Worm (Caenorhabditis elegans): ENCODE results near the gene W10G6.1.
"Not testable (repeated sequence)": the region's sequence is repeated elsewhere in the genome, so short reads cannot be mapped to it uniquely, and the experiment has no call there.

W10G6.1 gene

DNA sequence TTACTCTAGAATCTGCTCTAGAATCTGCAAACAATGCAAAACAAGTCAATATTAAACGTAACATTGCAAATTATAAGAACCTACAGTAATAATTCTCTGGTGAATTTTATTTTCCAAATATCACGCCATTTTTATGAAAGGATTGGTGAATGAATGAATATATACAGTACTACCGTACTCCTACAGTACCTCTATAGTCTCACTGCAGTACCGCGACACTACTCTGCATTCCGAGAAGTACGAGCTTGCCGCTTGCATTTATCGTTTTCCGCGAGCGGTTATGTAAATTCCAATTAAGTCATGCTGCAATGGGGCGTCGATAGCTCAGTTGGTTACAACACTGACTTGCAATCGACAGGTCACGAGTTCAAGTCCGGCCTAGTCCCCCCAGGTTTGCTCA, 32.7 kb upstream of the W10G6.1 start, which contains the start of gene F23A7.4:
F23A7.4 (plus strand) TSS at position 301 of the 400 bp plus-strand sequence.
- TF ChIP-seq ztf-29 (GFP tag; IDR thresholded peaks at IDR 0.05); klf-2 (GFP tag; conservative IDR thresholded peaks at IDR 0.05); med-1 (GFP tag; optimal IDR thresholded peaks at IDR 0.05; ENCODE audit: insufficient read depth): not testable (repeated sequence)

DNA sequence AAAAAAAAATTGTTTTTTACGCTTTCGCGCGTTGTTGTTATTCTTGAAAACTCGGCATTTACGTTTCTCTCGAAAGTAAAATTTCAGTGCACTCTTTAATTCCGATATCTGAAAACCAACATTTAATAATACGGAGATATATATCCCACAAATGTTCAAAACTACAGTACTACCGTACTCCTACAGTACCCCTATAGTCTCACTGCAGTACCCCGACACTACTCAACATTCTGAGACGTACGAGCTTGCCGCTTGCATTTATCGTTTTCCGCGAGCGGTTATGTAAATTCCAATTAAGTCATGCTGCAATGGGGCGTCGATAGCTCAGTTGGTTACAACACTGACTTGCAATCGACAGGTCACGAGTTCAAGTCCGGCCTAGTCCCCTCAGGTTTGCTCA, 31.9 kb upstream of the W10G6.1 start, which contains the start of gene F23A7.8:
F23A7.8 (plus strand) TSS at position 301 of the 400 bp plus-strand sequence.
- not testable (repeated sequence) for TF ChIP-seq ref-1 (GFP tag; conservative IDR thresholded peaks at IDR 0.05); tab-1 (GFP tag; IDR thresholded peaks at IDR 0.05); med-1 (GFP tag; optimal IDR thresholded peaks at IDR 0.05; ENCODE audit: insufficient read depth)

- no peak for TF ChIP-seq med-1 (GFP tag; optimal IDR thresholded peaks at IDR 0.05; ENCODE audit: insufficient read depth)
- no peak for TF ChIP-seq flt-1 (GFP tag; IDR thresholded peaks at IDR 0.05)
- no peak for TF ChIP-seq tab-1 (GFP tag; IDR thresholded peaks at IDR 0.05)
- TF ChIP-seq cog-1 (tag; optimal IDR thresholded peaks at IDR 0.05): no peak
- no peak for TF ChIP-seq klf-2 (GFP tag; conservative IDR thresholded peaks at IDR 0.05)
- no peak for TF ChIP-seq ztf-23 (GFP tag; IDR thresholded peaks at IDR 0.05)
- no peak for TF ChIP-seq ztf-29 (GFP tag; IDR thresholded peaks at IDR 0.05)
- no peak for TF ChIP-seq ref-1 (GFP tag; conservative IDR thresholded peaks at IDR 0.05)
- no peak for TF ChIP-seq T22C8.4 (GFP tag; IDR thresholded peaks at IDR 0.05)
Measured at ce11 chrX:16217108-16217507, 27.9 kb upstream of the W10G6.1 start, which contains the start of gene F23A7.1. F23A7.1 (plus strand) TSS chrX:16217408.

ce11 chrX:16217749-16218148, 27.2 kb upstream of the W10G6.1 start:
- peak; percentile 64; the same call in 1 of the 2 replicates for TF ChIP-seq flt-1 (GFP tag; IDR thresholded peaks at IDR 0.05)
- no peak for TF ChIP-seq ztf-29 (GFP tag; IDR thresholded peaks at IDR 0.05)

DNA sequence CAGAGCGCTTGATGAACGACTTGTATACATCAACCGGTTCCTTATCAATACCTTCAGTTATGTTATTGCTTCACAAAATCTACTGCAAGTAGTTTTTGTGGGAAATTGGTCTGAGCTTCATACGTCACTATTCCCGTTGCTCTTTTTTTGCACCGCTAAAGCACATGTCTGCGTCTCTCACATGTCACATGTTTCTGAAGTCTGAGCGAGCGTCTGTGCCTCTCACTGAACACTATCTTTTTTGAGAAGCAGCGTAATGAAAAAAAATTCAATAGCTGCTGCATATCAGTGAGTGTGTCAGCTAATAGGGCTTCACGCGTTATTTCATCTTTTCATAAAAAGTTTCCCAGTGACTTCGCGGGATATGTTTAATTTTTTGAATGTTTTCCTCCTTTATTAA, 26.7 kb upstream of the W10G6.1 start:
- TF ChIP-seq flt-1 (GFP tag; IDR thresholded peaks at IDR 0.05) (no peak), tab-1 (GFP tag; IDR thresholded peaks at IDR 0.05) (no peak), ztf-29 (GFP tag; IDR thresholded peaks at IDR 0.05) (no peak), T22C8.4 (GFP tag; IDR thresholded peaks at IDR 0.05) (no peak), klf-2 (GFP tag; conservative IDR thresholded peaks at IDR 0.05) (no peak), ref-1 (GFP tag; conservative IDR thresholded peaks at IDR 0.05) (no peak), med-1 (GFP tag; optimal IDR thresholded peaks at IDR 0.05; ENCODE audit: insufficient read depth) (no peak)

DNA sequence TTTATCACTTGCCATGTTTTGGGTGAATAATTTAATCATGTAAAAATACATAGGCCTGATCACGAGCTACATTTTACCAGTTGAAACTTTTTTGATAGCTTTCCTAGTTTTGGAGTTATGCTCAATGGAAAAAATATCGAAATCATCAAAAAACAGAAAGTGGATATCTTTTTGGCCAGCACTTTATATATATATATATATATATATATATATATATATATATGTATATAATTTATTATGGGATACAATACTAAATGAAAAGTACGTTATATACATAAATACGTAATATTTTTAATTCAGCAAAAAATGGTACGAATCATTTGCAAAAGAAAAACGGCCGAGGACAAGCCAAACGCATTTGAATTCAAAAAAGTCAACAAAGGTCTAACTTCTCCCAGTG, 25.3 kb upstream of the W10G6.1 start, which contains the start of gene F23A7.3:
F23A7.3 (plus strand) TSS at position 301 of the 400 bp plus-strand sequence.
- not testable (repeated sequence) for TF ChIP-seq med-1 (GFP tag; optimal IDR thresholded peaks at IDR 0.05; ENCODE audit: insufficient read depth); cog-1 (tag; optimal IDR thresholded peaks at IDR 0.05); ztf-29 (GFP tag; IDR thresholded peaks at IDR 0.05)

DNA sequence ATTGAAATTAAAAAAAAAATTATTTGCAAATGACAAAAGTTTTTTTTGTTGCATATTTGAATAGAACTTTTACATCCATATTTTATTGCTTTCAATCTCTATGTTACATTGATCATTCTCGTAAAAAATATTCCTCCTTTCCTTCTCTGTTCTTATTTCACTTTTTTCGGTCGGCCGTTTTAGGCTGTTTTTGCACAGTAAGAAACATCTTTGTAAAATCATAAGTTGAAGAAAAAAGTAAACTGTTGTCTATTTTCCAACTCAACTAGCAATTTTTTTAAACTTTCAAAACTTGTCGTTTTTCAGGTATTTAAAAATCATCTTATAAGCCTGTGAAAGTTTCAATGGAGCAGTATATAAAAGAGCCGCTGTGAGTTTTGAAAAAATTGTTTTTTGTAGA, 16.4 kb upstream of the W10G6.1 start, which contains the start of gene F23A7.5:
F23A7.5 (plus strand) TSS at position 301 of the 400 bp plus-strand sequence.
- TF ChIP-seq ztf-29 (GFP tag; IDR thresholded peaks at IDR 0.05) (no peak), flt-1 (GFP tag; IDR thresholded peaks at IDR 0.05) (no peak), tab-1 (GFP tag; IDR thresholded peaks at IDR 0.05) (no peak), med-1 (GFP tag; optimal IDR thresholded peaks at IDR 0.05; ENCODE audit: insufficient read depth) (no peak), klf-2 (GFP tag; conservative IDR thresholded peaks at IDR 0.05) (no peak), ref-1 (GFP tag; conservative IDR thresholded peaks at IDR 0.05) (no peak), ztf-23 (GFP tag; IDR thresholded peaks at IDR 0.05) (no peak), T22C8.4 (GFP tag; IDR thresholded peaks at IDR 0.05) (no peak), cog-1 (tag; optimal IDR thresholded peaks at IDR 0.05) (no peak)

DNA sequence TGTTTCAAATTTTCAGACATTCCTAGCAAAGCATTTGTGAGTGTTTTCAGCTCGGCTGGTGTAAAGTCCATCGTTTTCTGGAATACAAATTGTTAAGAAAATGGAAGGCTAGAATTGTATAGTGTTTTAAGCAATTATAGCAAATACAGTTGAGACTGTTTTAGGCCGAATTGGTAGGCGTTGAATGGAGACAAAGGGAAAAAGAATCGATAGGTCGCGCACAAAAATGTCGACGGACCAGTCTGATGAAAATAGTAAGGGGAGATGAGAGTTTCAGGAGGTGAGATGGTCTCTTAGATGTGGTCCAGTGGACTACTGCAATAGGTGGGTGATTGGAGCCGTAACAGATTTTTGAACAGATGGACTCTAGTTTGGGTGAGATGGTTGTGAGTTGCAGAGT, 4.4 kb upstream of the W10G6.1 start:
- TF ChIP-seq tab-1 (GFP tag; IDR thresholded peaks at IDR 0.05) (no peak), klf-2 (GFP tag; conservative IDR thresholded peaks at IDR 0.05) (no peak), flt-1 (GFP tag; IDR thresholded peaks at IDR 0.05) (no peak), ztf-29 (GFP tag; IDR thresholded peaks at IDR 0.05) (no peak), ref-1 (GFP tag; conservative IDR thresholded peaks at IDR 0.05) (no peak), ztf-23 (GFP tag; IDR thresholded peaks at IDR 0.05) (no peak), T22C8.4 (GFP tag; IDR thresholded peaks at IDR 0.05) (no peak), cog-1 (tag; optimal IDR thresholded peaks at IDR 0.05) (no peak), med-1 (GFP tag; optimal IDR thresholded peaks at IDR 0.05; ENCODE audit: insufficient read depth) (no peak)

DNA sequence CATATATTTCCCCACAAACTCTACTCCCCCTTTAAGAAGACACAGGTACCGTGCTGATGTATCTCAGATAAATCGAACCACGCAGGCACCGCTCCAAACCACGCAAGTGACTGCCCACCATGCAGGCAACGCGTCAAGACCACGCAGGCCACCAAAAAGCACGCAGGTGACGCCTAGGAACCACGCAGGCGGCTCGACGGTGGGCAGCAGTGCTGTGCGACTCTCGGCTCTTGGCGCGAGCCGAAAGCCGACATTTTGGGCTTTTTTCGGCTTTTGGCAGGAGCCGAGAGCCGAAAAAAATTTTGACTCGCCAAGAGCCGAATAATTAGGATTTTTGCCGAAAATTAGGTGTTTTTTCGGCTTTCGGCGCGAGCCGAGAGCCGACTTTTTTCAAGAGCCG, 1.9 kb upstream of the W10G6.1 start:
- TF ChIP-seq tab-1 (GFP tag; IDR thresholded peaks at IDR 0.05) (0 out of 2 replicates have a peak, but pooled peaks have one; percentile 25), med-1 (GFP tag; optimal IDR thresholded peaks at IDR 0.05; ENCODE audit: insufficient read depth) (no peak), ztf-23 (GFP tag; IDR thresholded peaks at IDR 0.05) (no peak), flt-1 (GFP tag; IDR thresholded peaks at IDR 0.05) (no peak)

DNA sequence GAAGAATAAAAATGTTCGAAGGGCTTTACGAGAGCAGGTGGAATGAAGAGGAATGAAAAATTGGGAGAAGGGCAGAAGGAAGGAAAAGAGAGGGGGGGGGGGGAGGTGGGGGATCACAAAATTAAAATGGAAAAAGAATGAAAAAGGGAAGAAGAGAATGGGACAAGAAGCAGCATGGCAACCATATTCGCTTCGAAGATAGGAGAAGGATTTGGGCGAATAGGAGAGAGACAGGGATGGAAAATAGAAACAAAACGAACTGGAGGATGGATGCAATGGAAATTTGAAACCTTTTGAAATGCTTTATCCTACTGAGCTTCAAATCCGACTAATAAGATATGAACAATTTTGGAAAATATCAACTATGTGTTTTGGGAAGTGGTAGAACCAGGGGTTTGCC, 5.7 kb downstream of the W10G6.1 start, which contains the start of gene W10G6.6:
W10G6.6 (minus strand) TSS at position 101 of the 400 bp plus-strand sequence.
- TF ChIP-seq tab-1 (GFP tag; IDR thresholded peaks at IDR 0.05) (no peak), ztf-23 (GFP tag; IDR thresholded peaks at IDR 0.05) (no peak), flt-1 (GFP tag; IDR thresholded peaks at IDR 0.05) (no peak), cog-1 (tag; optimal IDR thresholded peaks at IDR 0.05) (no peak)

DNA sequence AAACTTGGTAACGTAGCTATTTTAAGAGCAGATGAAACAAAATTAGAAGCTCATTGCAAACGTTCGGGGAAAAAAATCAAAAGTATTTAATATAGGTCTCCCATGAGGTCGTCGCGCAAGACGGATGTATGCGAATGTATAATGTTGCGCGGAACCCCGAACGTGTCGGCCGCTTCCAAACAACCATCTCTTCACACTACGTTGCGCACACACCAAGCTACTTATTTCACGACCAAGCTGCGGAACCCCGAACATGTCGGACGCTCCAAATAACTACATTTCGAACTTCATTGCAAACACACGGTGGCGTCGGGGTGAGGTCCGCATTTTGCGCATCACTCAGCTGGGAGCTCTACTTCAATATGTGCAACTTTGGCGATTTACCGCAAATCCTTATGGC, 13.5 kb downstream of the W10G6.1 start:
- no peak for TF ChIP-seq T22C8.4 (GFP tag; IDR thresholded peaks at IDR 0.05)
- TF ChIP-seq klf-2 (GFP tag; conservative IDR thresholded peaks at IDR 0.05): no peak
- no peak for TF ChIP-seq flt-1 (GFP tag; IDR thresholded peaks at IDR 0.05)
- no peak for TF ChIP-seq med-1 (GFP tag; optimal IDR thresholded peaks at IDR 0.05; ENCODE audit: insufficient read depth)
- TF ChIP-seq ztf-23 (GFP tag; IDR thresholded peaks at IDR 0.05): no peak
- TF ChIP-seq ref-1 (GFP tag; conservative IDR thresholded peaks at IDR 0.05): no peak
- TF ChIP-seq tab-1 (GFP tag; IDR thresholded peaks at IDR 0.05): no peak
- no peak for TF ChIP-seq ztf-29 (GFP tag; IDR thresholded peaks at IDR 0.05)
- no peak for TF ChIP-seq cog-1 (tag; optimal IDR thresholded peaks at IDR 0.05)
